Fruit fly (Drosophila melanogaster): ENCODE results near the gene ppk19.

ppk19 gene

dm6 chr3R:29671060-29671707, 1.1 kb upstream of the ppk19 start, which contains the start of gene Obp99a:
Gene Obp99a, plus strand, starts transcription at chr3R:29671657.
- peak; percentile 74 for TF ChIP-seq svp (GFP tag)
- TF ChIP-seq Eip93F (GFP tag; optimal IDR thresholded peaks at IDR 0.05): no peak
- no peak for TF ChIP-seq achi (GFP tag; optimal IDR thresholded peaks at IDR 0.05)
- TF ChIP-seq Eip78C (GFP tag): peak; percentile 42
- no peak for TF ChIP-seq CG31627 (GFP tag; optimal IDR thresholded peaks at IDR 0.05)

- TF ChIP-seq Sox14 (GFP tag; optimal IDR thresholded peaks at IDR 0.05) (peak; percentile 70), dac (GFP tag; optimal IDR thresholded peaks at IDR 0.05) (no peak), net (GFP tag; optimal IDR thresholded peaks at IDR 0.05) (peak; percentile 44), vri (GFP tag; optimal IDR thresholded peaks at IDR 0.05) (no peak), CG11902 (GFP tag; optimal IDR thresholded peaks at IDR 0.05) (peak; percentile 38), CG7368 (GFP tag; optimal IDR thresholded peaks at IDR 0.05) (peak; percentile 31), acj6 (GFP tag; optimal IDR thresholded peaks at IDR 0.05) (peak; percentile 56), fd59A (GFP tag; optimal IDR thresholded peaks at IDR 0.05) (no peak), CG6792 (GFP tag; optimal IDR thresholded peaks at IDR 0.05) (peak; percentile 37), CG3919 (GFP tag; optimal IDR thresholded peaks at IDR 0.05) (peak; percentile 66), CG4318 (GFP tag; optimal IDR thresholded peaks at IDR 0.05) (no peak), svp (GFP tag) (peak; percentile 84), Hr39 (GFP tag; optimal IDR thresholded peaks at IDR 0.05) (peak; percentile 69), esn (GFP tag; optimal IDR thresholded peaks at IDR 0.05) (peak; percentile 76), Lpt (GFP tag; optimal IDR thresholded peaks at IDR 0.05) (peak; percentile 54), Eip93F (GFP tag; optimal IDR thresholded peaks at IDR 0.05) (peak; percentile 30), fd85E (GFP tag; optimal IDR thresholded peaks at IDR 0.05) (no peak), CG32006 (GFP tag; optimal IDR thresholded peaks at IDR 0.05) (peak; percentile 59), CG11294 (GFP tag; IDR thresholded peaks at IDR 0.05) (no peak; the same call in 1 of the 2 replicates), CG6276 (GFP tag; optimal IDR thresholded peaks at IDR 0.05) (no peak), CG10669 (GFP tag; optimal IDR thresholded peaks at IDR 0.05) (no peak), CG8319 (GFP tag; optimal IDR thresholded peaks at IDR 0.05) (peak; percentile 13), lz (GFP tag; optimal IDR thresholded peaks at IDR 0.05) (peak; percentile 74), Gug (GFP tag; IDR thresholded peaks at IDR 0.05) (peak; percentile 60), spab (GFP tag; optimal IDR thresholded peaks at IDR 0.05) (no peak), fkh (GFP tag; optimal IDR thresholded peaks at IDR 0.05) (no peak), CG6854 (GFP tag; optimal IDR thresholded peaks at IDR 0.05) (no peak), CG9139 (GFP tag; optimal IDR thresholded peaks at IDR 0.05) (no peak), Ets21C (GFP tag; optimal IDR thresholded peaks at IDR 0.05) (peak; percentile 53), CG15336 (GFP tag; IDR thresholded peaks at IDR 0.05) (peak; percentile 54; the same call in 1 of the 2 replicates), CG6163 (GFP tag; IDR thresholded peaks at IDR 0.05) (peak; percentile 77), CG8119 (GFP tag; IDR thresholded peaks at IDR 0.05) (peak; percentile 47; the same call in 2 of the 3 replicates), eg (GFP tag; IDR thresholded peaks at IDR 0.05) (peak; percentile 75; the same call in 2 of the 3 replicates), Smox (GFP tag; optimal IDR thresholded peaks at IDR 0.05) (peak; percentile 60), Hr38 (GFP tag; optimal IDR thresholded peaks at IDR 0.05) (no peak), Eip78C (GFP tag) (peak; percentile 84), CG8632 (GFP tag; optimal IDR thresholded peaks at IDR 0.05) (peak; percentile 27), cyc (GFP tag; optimal IDR thresholded peaks at IDR 0.05) (peak; percentile 73), pdm3 (GFP tag; optimal IDR thresholded peaks at IDR 0.05) (peak; percentile 71), CG1621 (tag; optimal IDR thresholded peaks at IDR 0.05) (peak; percentile 41), OdsH (GFP tag; optimal IDR thresholded peaks at IDR 0.05) (peak; percentile 75), Ets96B (tag; optimal IDR thresholded peaks at IDR 0.05) (peak; percentile 63), Sox15 (GFP tag; optimal IDR thresholded peaks at IDR 0.05) (peak; percentile 48), CG6808 (GFP tag; optimal IDR thresholded peaks at IDR 0.05) (no peak), Sox102F (GFP tag; optimal IDR thresholded peaks at IDR 0.05) (peak; percentile 41), CG31627 (GFP tag; optimal IDR thresholded peaks at IDR 0.05) (peak; percentile 74), salr (GFP tag; optimal IDR thresholded peaks at IDR 0.05) (no peak), topi (GFP tag; optimal IDR thresholded peaks at IDR 0.05) (peak; percentile 69)
These were observed 3.1 kb downstream of the ppk19 start, which contains the start of the genes Bub3 and Cap-D2 for dm6 chr3R:29675333-29675732. Gene Bub3, minus strand, starts transcription at chr3R:29675421. Gene Cap-D2, plus strand, starts transcription at chr3R:29675651.
